Worm (Caenorhabditis elegans) whole organism, L4/young adult: Measurements from ENCODE around the gene pptr-2.

Experiments used
- W03F9.2 ChIP-seq: fragments of 150-350 bp; optimal IDR thresholded peaks from 2 replicates; lab custom pipeline; 2014; ENCODE audit warnings: missing biosample characterization, missing genetic modification characterization
- dao-5 ChIP-seq: sonication (generic microtip); optimal IDR thresholded peaks from 2 replicates; lab custom pipeline; 2016; ENCODE audit warnings: missing genotype, missing genetic modification characterization, moderate library complexity, missing compliant biosample characterization
- him-1 ChIP-seq: sonication (generic microtip); optimal IDR thresholded peaks from 2 replicates; lab custom pipeline; 2016; ENCODE audit warnings: missing genotype, missing genetic modification reagents, missing genetic modification characterization, missing compliant biosample characterization

- no peak for TF ChIP-seq dao-5
- TF ChIP-seq W03F9.2: no peak
- TF ChIP-seq him-1 (tag; lab: Kevin White, UChicago): no peak
Measured at ce11 chrV:11063115-11063514, 28.4 kb upstream of the pptr-2 start, which contains the start of gene T04C12.9.
